Worm (Caenorhabditis elegans): ENCODE results near the gene T05H10.8.

ce11 chrII:8037863-8038262 is 21.0 kb upstream of the T05H10.8 start, which contains the start of gene C08B11.9:
- no peak for TF ChIP-seq flt-1 (GFP tag; IDR thresholded peaks at IDR 0.05)
- no peak for TF ChIP-seq ceh-13 (GFP tag; optimal IDR thresholded peaks at IDR 0.05)
- TF ChIP-seq ama-1 (optimal IDR thresholded peaks at IDR 0.05), result no peak
- no peak for TF ChIP-seq hnd-1 (tag; optimal IDR thresholded peaks at IDR 0.05)
- TF ChIP-seq ceh-36 (tag; optimal IDR thresholded peaks at IDR 0.05), result no peak
- TF ChIP-seq B0310.2 (tag; optimal IDR thresholded peaks at IDR 0.05), result no peak
- TF ChIP-seq F13C5.2 (tag; optimal IDR thresholded peaks at IDR 0.05), result no peak
- TF ChIP-seq aly-1 (tag; optimal IDR thresholded peaks at IDR 0.05), result no peak
